Fruit fly (Drosophila melanogaster): ENCODE results near the gene Prp4k.
A peak's percentile ranks its signal among the peaks of the same experiment; 100 is the strongest.

The Prp4k gene

DNA sequence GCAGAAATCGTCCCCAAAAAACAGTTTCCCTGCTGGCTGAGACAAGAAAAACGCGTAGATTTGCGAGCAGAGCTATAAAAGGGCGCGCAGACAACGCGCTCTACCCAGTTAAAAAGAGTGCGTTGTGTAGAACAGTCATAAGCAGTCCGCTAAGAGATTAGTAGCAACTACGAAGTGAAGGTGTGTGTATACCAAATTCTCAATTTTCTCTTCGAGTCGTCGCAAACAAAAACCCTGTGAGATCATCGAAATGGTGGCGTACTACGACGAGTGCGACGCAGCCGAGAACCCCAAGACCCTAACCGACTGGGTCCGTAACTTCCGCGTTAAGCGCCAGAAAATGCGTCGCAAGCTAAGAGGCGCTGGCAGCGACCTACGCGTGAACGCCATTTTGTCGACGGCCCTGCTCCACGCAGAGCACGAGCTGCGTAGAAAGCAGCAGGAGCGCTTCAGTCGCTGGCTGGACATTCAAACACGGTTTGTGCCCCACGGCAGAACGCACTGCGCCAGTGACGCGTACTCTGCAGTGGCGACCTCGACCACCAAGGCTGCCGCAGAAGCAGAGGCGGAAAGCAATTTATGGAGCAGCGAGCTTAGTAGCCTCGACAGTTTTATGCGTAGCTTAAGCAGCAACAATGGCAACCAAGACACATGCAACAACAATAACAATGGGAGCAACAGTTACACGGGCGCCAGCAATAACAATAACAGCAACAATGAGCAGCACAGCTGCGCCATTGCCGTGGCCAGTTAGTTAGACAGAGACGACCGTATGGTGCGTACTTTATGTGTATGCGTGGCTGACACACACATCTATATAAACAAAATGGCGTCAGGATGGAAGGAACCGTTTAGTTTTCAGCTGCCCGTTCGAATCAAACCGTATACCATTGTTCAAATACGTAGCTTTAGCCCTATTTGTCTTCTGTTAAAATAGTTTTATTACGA, 13.0 kb upstream of the Prp4k start (continued):
- TF ChIP-seq CG3847 (GFP tag; IDR thresholded peaks at IDR 0.05) (no peak), zen2 (GFP tag; IDR thresholded peaks at IDR 0.05; ENCODE audit: partially characterized antibody) (no peak), CG6765 (GFP tag; optimal IDR thresholded peaks at IDR 0.05) (no peak), mld (GFP tag; IDR thresholded peaks at IDR 0.05; ENCODE audit: partially characterized antibody) (no peak), exex (tag; optimal IDR thresholded peaks at IDR 0.05) (no peak), CG7271 (tag; optimal IDR thresholded peaks at IDR 0.05) (no peak), D19A (tag; optimal IDR thresholded peaks at IDR 0.05) (no peak), CG6683 (GFP tag; optimal IDR thresholded peaks at IDR 0.05) (no peak), CkIIα-i1 (GFP tag; IDR thresholded peaks at IDR 0.05) (no peak), CG4328 (GFP tag; optimal IDR thresholded peaks at IDR 0.05) (peak; percentile 17), CG10147 (GFP tag; optimal IDR thresholded peaks at IDR 0.05) (no peak), en (GFP tag; optimal IDR thresholded peaks at IDR 0.05) (no peak), gro (GFP tag; optimal IDR thresholded peaks at IDR 0.05) (peak; percentile 47), CG13296 (GFP tag; optimal IDR thresholded peaks at IDR 0.05) (peak; percentile 13), dati (GFP tag; IDR thresholded peaks at IDR 0.05) (no peak), gem (tag; optimal IDR thresholded peaks at IDR 0.05) (no peak), abd-A (tag; optimal IDR thresholded peaks at IDR 0.05) (peak; percentile 82), emc (GFP tag; optimal IDR thresholded peaks at IDR 0.05) (no peak), corto (GFP tag; optimal IDR thresholded peaks at IDR 0.05) (no peak), Awh (GFP tag; IDR thresholded peaks at IDR 0.05) (peak; percentile 32; the same call in 1 of the 2 replicates), CG6791 (GFP tag; IDR thresholded peaks at IDR 0.05; ENCODE audit: partially characterized antibody) (peak; percentile 54; the same call in 2 of the 3 replicates), peb (GFP tag; IDR thresholded peaks at IDR 0.05) (no peak), CG12104 (GFP tag; optimal IDR thresholded peaks at IDR 0.05) (no peak), schlank (tag; optimal IDR thresholded peaks at IDR 0.05) (no peak), pzg (GFP tag; optimal IDR thresholded peaks at IDR 0.05) (peak; percentile 20), Dp (GFP tag; optimal IDR thresholded peaks at IDR 0.05) (no peak), croc (GFP tag; conservative IDR thresholded peaks at IDR 0.05) (no peak), gt (GFP tag; IDR thresholded peaks at IDR 0.05) (no peak), CG34422 (GFP tag; IDR thresholded peaks at IDR 0.05) (peak; percentile 76), sim (GFP tag; IDR thresholded peaks at IDR 0.05) (peak; percentile 51; the same call in 1 of the 2 replicates), CG10321 (GFP tag; IDR thresholded peaks at IDR 0.05) (peak; percentile 96), CG12659 (GFP tag; optimal IDR thresholded peaks at IDR 0.05) (peak; percentile 20), NC2α (GFP tag; optimal IDR thresholded peaks at IDR 0.05) (peak; percentile 19), CG7786 (GFP tag; optimal IDR thresholded peaks at IDR 0.05) (no peak), Fer3 (tag; optimal IDR thresholded peaks at IDR 0.05) (no peak), PHDP (tag; optimal IDR thresholded peaks at IDR 0.05) (no peak), odd (GFP tag; optimal IDR thresholded peaks at IDR 0.05) (no peak), so (GFP tag; IDR thresholded peaks at IDR 0.05) (peak; percentile 17; the same call in 1 of the 3 replicates), gcm (GFP tag; optimal IDR thresholded peaks at IDR 0.05) (peak; percentile 52), Dek (tag; optimal IDR thresholded peaks at IDR 0.05) (no peak), CG13624 (GFP tag; optimal IDR thresholded peaks at IDR 0.05) (peak; percentile 83), Sox100B (GFP tag; optimal IDR thresholded peaks at IDR 0.05) (peak; percentile 20), gsb (GFP tag; IDR thresholded peaks at IDR 0.05) (peak; percentile 43; the same call in 1 of the 2 replicates), CG31365 (tag; optimal IDR thresholded peaks at IDR 0.05) (no peak), Myb (GFP tag; optimal IDR thresholded peaks at IDR 0.05) (no peak), CG6689 (GFP tag; IDR thresholded peaks at IDR 0.05) (no peak), mam (GFP tag; optimal IDR thresholded peaks at IDR 0.05) (no peak), bowl (GFP tag; IDR thresholded peaks at IDR 0.05) (no peak)

All from whole organism, embryonic.